Worm (Caenorhabditis elegans): ENCODE data around the gene str-115.
"Not testable (repeated sequence)": the region's sequence is repeated elsewhere in the genome, so short reads cannot be mapped to it uniquely, and the experiment has no call there.

Gene str-115

DNA sequence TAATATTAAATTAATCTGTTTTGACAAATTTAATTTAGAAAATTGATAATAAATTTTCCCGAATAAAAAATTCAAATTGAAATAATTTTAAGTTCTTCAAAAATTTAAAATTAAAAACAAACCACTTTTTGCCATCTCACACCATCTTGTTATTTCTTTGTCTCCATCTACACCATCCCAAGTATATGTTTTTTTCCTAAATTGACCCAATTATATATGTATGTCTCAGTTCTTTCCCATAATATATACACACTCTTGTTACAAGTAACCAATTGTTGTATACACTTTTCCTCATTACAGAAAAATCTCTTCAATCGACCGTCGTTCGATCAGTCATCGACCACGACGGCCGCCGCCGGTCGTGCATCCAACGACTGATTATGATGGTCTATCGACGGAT lies 13.4 kb downstream of the str-115 start, which contains the start of gene gly-20:
Gene gly-20 (plus strand): TSS at position 301 of the 400 bp plus-strand sequence.
- TF ChIP-seq hlh-6 (tag; optimal IDR thresholded peaks at IDR 0.05): no peak
- no peak for TF ChIP-seq sdc-2 (tag; optimal IDR thresholded peaks at IDR 0.05)
- TF ChIP-seq ztf-16 (tag; optimal IDR thresholded peaks at IDR 0.05): no peak
- TF ChIP-seq pha-2 (tag; optimal IDR thresholded peaks at IDR 0.05): no peak
- TF ChIP-seq ceh-22 (tag; optimal IDR thresholded peaks at IDR 0.05): no peak
- no peak for TF ChIP-seq dve-1 (tag; optimal IDR thresholded peaks at IDR 0.05)
- no peak for TF ChIP-seq hlh-8 (tag; optimal IDR thresholded peaks at IDR 0.05)
- no peak for TF ChIP-seq npax-4 (tag; optimal IDR thresholded peaks at IDR 0.05)

DNA sequence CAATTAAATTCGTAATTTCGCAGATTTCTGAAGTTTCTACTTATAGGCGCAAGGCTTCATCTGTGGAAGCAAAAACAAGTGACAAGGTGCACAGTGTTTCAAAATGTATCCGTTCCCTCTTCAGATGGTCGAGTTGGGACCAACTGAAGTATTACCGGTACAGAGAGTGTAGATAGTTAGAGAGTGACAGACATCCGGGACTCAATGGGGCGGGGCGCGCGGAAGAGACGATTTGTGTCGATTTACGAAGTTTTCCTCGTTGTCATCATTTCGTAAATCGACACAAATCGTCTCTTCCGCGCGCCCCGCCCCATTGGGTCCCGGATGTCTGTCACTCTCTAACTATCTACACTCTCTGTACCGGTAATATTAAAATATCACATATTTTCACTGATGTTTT lies 17.2 kb downstream of the str-115 start, which contains the start of gene C03E10.3:
Gene C03E10.3 (plus strand): TSS at position 301 of the 400 bp plus-strand sequence.
- TF ChIP-seq unc-3 (GFP tag; conservative IDR thresholded peaks at IDR 0.05); unc-3 (tag; optimal IDR thresholded peaks at IDR 0.05); npax-4 (tag; optimal IDR thresholded peaks at IDR 0.05); ceh-34 (tag; optimal IDR thresholded peaks at IDR 0.05): not testable (repeated sequence)

DNA sequence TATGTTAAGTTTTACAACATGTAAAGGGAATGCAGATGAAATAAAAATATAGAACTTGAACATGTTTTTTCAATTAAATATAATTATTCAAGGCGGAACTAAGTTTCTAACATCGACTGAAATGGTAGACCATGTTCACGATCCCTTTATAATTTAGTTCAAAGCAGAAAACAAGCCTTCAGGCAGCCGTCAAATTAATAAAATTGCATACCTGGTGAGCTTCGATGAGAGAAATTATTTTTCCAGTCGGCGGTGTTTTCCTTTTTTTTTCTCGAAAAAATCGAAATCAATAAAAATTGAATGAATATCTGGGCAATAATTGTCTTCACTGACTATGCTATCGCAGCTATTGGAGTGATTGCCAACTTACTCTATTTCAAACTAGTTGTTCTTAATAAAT lies 22.0 kb downstream of the str-115 start, which contains the start of gene C03E10.1:
Gene C03E10.1 (plus strand): TSS at position 301 of the 400 bp plus-strand sequence.
- TF ChIP-seq fkh-6 (tag; optimal IDR thresholded peaks at IDR 0.05) (no peak), hlh-13 (GFP tag; optimal IDR thresholded peaks at IDR 0.05) (no peak), K02D7.2 (tag; optimal IDR thresholded peaks at IDR 0.05) (no peak), ceh-24 (tag; optimal IDR thresholded peaks at IDR 0.05) (no peak), unc-42 (tag; optimal IDR thresholded peaks at IDR 0.05) (no peak), pha-4 (tag; optimal IDR thresholded peaks at IDR 0.05) (no peak), pros-1 (tag; optimal IDR thresholded peaks at IDR 0.05) (no peak)

DNA sequence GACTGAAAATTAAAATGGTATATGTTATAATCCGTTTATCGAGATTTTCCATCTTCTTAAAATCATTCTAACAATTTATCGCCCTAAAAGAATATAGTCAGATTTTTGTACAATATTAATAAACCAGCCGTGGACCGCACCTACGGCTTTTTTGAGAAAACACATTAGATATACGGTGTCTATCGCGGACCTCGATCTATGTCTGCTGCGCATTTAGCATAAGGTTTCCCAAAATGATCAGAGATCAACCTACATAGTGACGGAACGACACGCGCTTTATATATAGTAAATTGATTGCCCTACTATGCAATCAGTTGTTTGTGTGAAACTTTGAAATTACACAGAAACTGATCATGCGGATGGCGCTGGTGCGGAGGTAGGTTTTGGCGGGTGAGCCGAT lies 23.8 kb downstream of the str-115 start:
- no peak for TF ChIP-seq pros-1 (tag; optimal IDR thresholded peaks at IDR 0.05)
- no peak for TF ChIP-seq tbx-2 (tag; optimal IDR thresholded peaks at IDR 0.05)
- TF ChIP-seq ref-2 (tag; optimal IDR thresholded peaks at IDR 0.05): no peak
- no peak for TF ChIP-seq odd-2 (tag; optimal IDR thresholded peaks at IDR 0.05)
- TF ChIP-seq ttx-3 (tag; optimal IDR thresholded peaks at IDR 0.05): no peak
- TF ChIP-seq ceh-14 (tag; optimal IDR thresholded peaks at IDR 0.05): no peak
- TF ChIP-seq sox-4 (tag; optimal IDR thresholded peaks at IDR 0.05): no peak
- no peak for TF ChIP-seq ahr-1 (tag; optimal IDR thresholded peaks at IDR 0.05)
- no peak for TF ChIP-seq ceh-45 (GFP tag; IDR thresholded peaks at IDR 0.05)
- no peak for TF ChIP-seq F13H6.1 (tag; optimal IDR thresholded peaks at IDR 0.05)
- no peak for TF ChIP-seq hlh-15 (tag; optimal IDR thresholded peaks at IDR 0.05)
- no peak for TF ChIP-seq eyg-1 (tag; optimal IDR thresholded peaks at IDR 0.05)
- no peak for TF ChIP-seq nhr-232 (tag; optimal IDR thresholded peaks at IDR 0.05)
- no peak for TF ChIP-seq ceh-48 (tag; optimal IDR thresholded peaks at IDR 0.05)
- TF ChIP-seq Y22D7AL.16 (tag; optimal IDR thresholded peaks at IDR 0.05): no peak

DNA sequence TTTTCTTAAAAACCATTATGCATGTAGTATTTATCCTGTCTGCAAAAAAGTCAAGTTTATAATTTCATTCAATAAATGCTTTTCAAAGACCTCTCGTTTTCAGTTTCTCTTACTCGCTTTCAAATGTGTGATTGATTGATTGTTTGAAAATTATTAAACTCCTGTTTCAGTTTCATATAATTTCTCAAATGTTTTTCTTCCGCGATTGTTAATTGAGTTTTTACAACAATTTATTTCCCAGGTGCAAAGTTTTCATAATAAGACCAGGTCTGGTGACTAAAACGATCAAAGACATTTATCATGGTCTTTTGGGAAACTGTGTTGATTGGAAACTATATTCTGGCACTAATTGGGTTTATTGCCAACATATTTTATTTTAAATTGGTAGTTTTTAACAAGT lies 25.5 kb downstream of the str-115 start, which contains the start of gene T03F7.6:
Gene T03F7.6 (plus strand): TSS at position 301 of the 400 bp plus-strand sequence.
- TF ChIP-seq ceh-14 (tag; optimal IDR thresholded peaks at IDR 0.05) (no peak), fkh-6 (tag; optimal IDR thresholded peaks at IDR 0.05) (no peak), pax-1 (tag; optimal IDR thresholded peaks at IDR 0.05) (no peak), elt-2 (tag; optimal IDR thresholded peaks at IDR 0.05) (no peak), hlh-6 (tag; optimal IDR thresholded peaks at IDR 0.05) (no peak), K09A11.1 (tag; optimal IDR thresholded peaks at IDR 0.05; ENCODE audit: insufficient read depth) (no peak), syd-9 (tag; optimal IDR thresholded peaks at IDR 0.05) (no peak), pag-3 (tag; optimal IDR thresholded peaks at IDR 0.05; ENCODE audit: borderline replicate concordance) (no peak), ceh-30 (tag; optimal IDR thresholded peaks at IDR 0.05) (no peak), sox-2 (GFP tag; IDR thresholded peaks at IDR 0.05) (no peak), zip-5 (tag; optimal IDR thresholded peaks at IDR 0.05) (no peak)
